Worm (Caenorhabditis elegans) whole organism, late embryonic: ENCODE data around the gene twk-6.

Source experiments
- K02D7.2 ChIP-seq: sonication (generic microtip); optimal IDR thresholded peaks from 2 replicates; lab custom pipeline; 2017; ENCODE audit warnings: mild to moderate bottlenecking, missing genetic modification characterization, missing compliant biosample characterization
- ama-1 ChIP-seq: fragments of 150-350 bp; optimal IDR thresholded peaks from 2 replicates; lab custom pipeline; 2014
- ceh-9 ChIP-seq: sonication (generic microtip); optimal IDR thresholded peaks from 2 replicates; lab custom pipeline; 2016; ENCODE audit warnings: mild to moderate bottlenecking, missing genetic modification characterization, inconsistent platforms, missing compliant biosample characterization
- nfya-1 ChIP-seq: sonication (generic microtip); optimal IDR thresholded peaks from 2 replicates; lab custom pipeline; 2017; ENCODE audit warnings: missing genetic modification characterization, mild to moderate bottlenecking, missing compliant biosample characterization, antibody characterized with exemption, moderate library complexity
- pag-3 ChIP-seq: sonication (generic microtip); optimal IDR thresholded peaks from 2 replicates; lab custom pipeline; 2016; ENCODE audit warnings: missing compliant biosample characterization, missing genetic modification characterization, borderline replicate concordance
- pqm-1 ChIP-seq: sonication (generic microtip); optimal IDR thresholded peaks from 2 replicates; lab custom pipeline; 2016; ENCODE audit warnings: missing genetic modification characterization, missing compliant biosample characterization

ce11 chrIII:4706678-4707077 lies 36.0 kb upstream of the twk-6 start, which contains the start of gene T04A8.13:
- no peak for TF ChIP-seq nfya-1
- no peak for TF ChIP-seq pag-3 (tag; lab: Kevin White, UChicago)
- TF ChIP-seq pqm-1: no peak
- no peak for TF ChIP-seq K02D7.2 (tag; lab: Kevin White, UChicago)
- TF ChIP-seq ama-1 (lab: Kevin White, UChicago): no peak
- TF ChIP-seq ceh-9 (tag; lab: Kevin White, UChicago): no peak
